Worm (Caenorhabditis elegans): ENCODE measurements around the gene Y54F10BM.12.

DNA sequence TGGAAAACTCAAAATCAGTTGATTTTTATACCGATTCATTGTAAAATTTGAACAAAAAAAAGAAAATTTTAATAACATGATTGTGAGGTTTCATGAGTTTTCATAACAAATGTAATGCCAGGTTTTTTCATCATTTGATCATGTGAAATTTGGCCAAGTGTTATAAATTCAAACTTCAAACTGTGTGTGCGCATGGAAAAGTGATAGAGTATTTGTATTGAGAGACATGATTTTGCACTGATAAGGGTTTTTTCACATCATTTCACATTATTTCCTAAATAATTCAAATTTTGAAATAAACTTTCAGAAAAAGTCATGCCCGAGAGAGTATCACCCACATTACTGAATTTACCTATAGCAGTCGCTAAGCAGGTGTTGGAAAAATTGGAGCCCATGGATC is 38.3 kb downstream of the Y54F10BM.12 start, which contains the start of gene fbxa-219:
- TF ChIP-seq W03F9.2 (tag; optimal IDR thresholded peaks at IDR 0.05): no peak
- TF ChIP-seq him-1 (tag; optimal IDR thresholded peaks at IDR 0.05): no peak
- TF ChIP-seq dao-5 (tag; optimal IDR thresholded peaks at IDR 0.05): no peak
